Worm (Caenorhabditis elegans) whole organism, L4/young adult: ENCODE measurements around the gene F46F5.16.

Experiments
- dao-5 ChIP-seq: sonication (generic microtip); optimal IDR thresholded peaks from 2 replicates; lab custom pipeline; 2016; ENCODE audit warnings: missing genotype, missing genetic modification characterization, moderate library complexity, missing compliant biosample characterization
- him-1 ChIP-seq: sonication (generic microtip); optimal IDR thresholded peaks from 2 replicates; lab custom pipeline; 2016; ENCODE audit warnings: missing genotype, missing genetic modification reagents, missing genetic modification characterization, missing compliant biosample characterization

DNA sequence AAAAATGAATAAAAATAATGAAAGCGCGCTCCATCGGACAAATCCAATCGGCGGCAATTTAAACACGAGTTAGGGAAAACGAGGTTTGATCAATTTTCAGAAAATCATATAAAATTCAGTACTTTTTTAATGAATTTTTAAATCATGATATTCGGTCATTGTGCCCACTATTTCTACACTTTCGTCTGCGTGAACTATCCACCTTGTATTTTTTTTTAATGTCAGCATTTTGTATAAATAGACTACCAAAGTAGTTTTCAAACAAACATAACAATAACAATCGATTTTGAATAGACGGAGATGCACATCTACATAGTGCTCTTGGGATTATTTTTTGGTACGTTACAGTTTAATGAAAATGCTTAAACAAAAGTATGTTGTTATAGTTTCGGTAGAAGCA is 1.1 kb downstream of the F46F5.16 start, which contains the start of gene F46F5.15:
- TF ChIP-seq him-1 (tag; lab: Kevin White, UChicago) (no peak), dao-5 (no peak)
